Worm (Caenorhabditis elegans) whole organism, mixed stage, embryonic: ENCODE results near the gene ZK666.8.

Experiments used
- M03D4.4 ChIP-seq: sonication (generic microtip); optimal IDR thresholded peaks from 2 replicates; lab custom pipeline; 2017; ENCODE audit warnings: mild to moderate bottlenecking, missing genetic modification characterization, missing compliant biosample characterization
- bed-3 ChIP-seq: fragments of 200-800 bp; sonication (Bioruptor generic); optimal IDR thresholded peaks from 3 replicates; lab custom pipeline; 2018; ENCODE audit warnings: mild to moderate bottlenecking, missing genetic modification characterization, moderate library complexity, missing compliant biosample characterization
- ceh-39 ChIP-seq: fragments of 150-350 bp; optimal IDR thresholded peaks from 2 replicates; lab custom pipeline; 2014; ENCODE audit warnings: missing biosample characterization, missing genetic modification characterization
- ceh-83 ChIP-seq: fragments of 200-800 bp; sonication (Bioruptor generic); optimal IDR thresholded peaks from 2 replicates; lab custom pipeline; 2018; ENCODE audit warnings: mild to moderate bottlenecking, missing genetic modification characterization, missing compliant biosample characterization
- ces-1 ChIP-seq: fragments of 150-350 bp; optimal IDR thresholded peaks from 2 replicates; lab custom pipeline; 2014; ENCODE audit warnings: missing biosample characterization, missing genetic modification reagents, missing genetic modification characterization
- cnd-1 ChIP-seq: fragments of 200-800 bp; sonication (Bioruptor generic); optimal IDR thresholded peaks from 2 replicates; lab custom pipeline; 2018; ENCODE audit warnings: mild to moderate bottlenecking, missing genetic modification characterization, missing compliant biosample characterization
- drap-1 ChIP-seq: fragments of 200-800 bp; sonication (Bioruptor generic); optimal IDR thresholded peaks from 3 replicates; lab custom pipeline; 2018; ENCODE audit warnings: mild to moderate bottlenecking, missing genetic modification characterization, missing compliant biosample characterization
- elt-1 ChIP-seq: sonication (generic microtip); optimal IDR thresholded peaks from 2 replicates; lab custom pipeline; 2017; ENCODE audit warnings: missing genetic modification characterization, mild to moderate bottlenecking, missing compliant biosample characterization, antibody characterized with exemption, moderate library complexity, borderline replicate concordance; ENCODE audit not compliant: insufficient read depth
- elt-3 ChIP-seq: fragments of 150-350 bp; optimal IDR thresholded peaks from 2 replicates; lab custom pipeline; 2014; ENCODE audit warnings: missing biosample characterization, missing genetic modification characterization
- flh-1 ChIP-seq: fragments of 200-800 bp; sonication (Bioruptor generic); optimal IDR thresholded peaks from 2 replicates; lab custom pipeline; 2018; ENCODE audit warnings: mild to moderate bottlenecking, missing genetic modification characterization, moderate library complexity, missing compliant biosample characterization
- hlh-1 ChIP-seq: fragments of 150-350 bp; optimal IDR thresholded peaks from 2 replicates; lab custom pipeline; 2014; ENCODE audit warnings: missing biosample characterization, missing genetic modification reagents, missing genetic modification characterization
- lin-13 ChIP-seq: fragments of 150-350 bp; optimal IDR thresholded peaks from 2 replicates; lab custom pipeline; 2014; ENCODE audit warnings: missing biosample characterization, missing genetic modification characterization
- lin-32 ChIP-seq: fragments of 200-800 bp; sonication (Bioruptor generic); optimal IDR thresholded peaks from 2 replicates; lab custom pipeline; 2018; ENCODE audit warnings: mild to moderate bottlenecking, missing genetic modification characterization, missing compliant biosample characterization
- mab-5 ChIP-seq: fragments of 150-350 bp; optimal IDR thresholded peaks from 2 replicates; lab custom pipeline; 2014; ENCODE audit warnings: missing biosample characterization, missing genetic modification characterization
- mep-1 ChIP-seq: fragments of 150-350 bp; optimal IDR thresholded peaks from 2 replicates; lab custom pipeline; 2017; ENCODE audit warnings: missing biosample characterization, missing genetic modification reagents, missing genetic modification characterization, inconsistent platforms
- mls-2 ChIP-seq: sonication (generic microtip); optimal IDR thresholded peaks from 2 replicates; lab custom pipeline; 2016; ENCODE audit warnings: mild to moderate bottlenecking, missing genetic modification characterization, moderate library complexity, missing compliant biosample characterization
- nhr-2 ChIP-seq: fragments of 150-350 bp; optimal IDR thresholded peaks from 2 replicates; lab custom pipeline; 2014; ENCODE audit warnings: missing biosample characterization, missing genetic modification characterization
- nhr-237 ChIP-seq: fragments of 150-350 bp; optimal IDR thresholded peaks from 2 replicates; lab custom pipeline; 2014; ENCODE audit warnings: missing biosample characterization, missing genetic modification characterization
- nhr-28 ChIP-seq: fragments of 150-350 bp; optimal IDR thresholded peaks from 2 replicates; lab custom pipeline; 2014; ENCODE audit warnings: missing biosample characterization, missing genetic modification characterization
- nhr-76 ChIP-seq: sonication (generic microtip); optimal IDR thresholded peaks from 2 replicates; lab custom pipeline; 2017; ENCODE audit warnings: missing biosample characterization, missing genetic modification characterization
- pha-4 ChIP-seq: fragments of 150-350 bp; optimal IDR thresholded peaks from 2 replicates; lab custom pipeline; 2018; ENCODE audit warnings: missing biosample characterization, missing genetic modification reagents, missing genetic modification characterization
- sem-2 ChIP-seq: fragments of 200-800 bp; sonication (Bioruptor generic); optimal IDR thresholded peaks from 2 replicates; lab custom pipeline; 2018; ENCODE audit warnings: mild to moderate bottlenecking, missing genetic modification characterization, missing compliant biosample characterization
- snpc-4 ChIP-seq: fragments of 150-350 bp; optimal IDR thresholded peaks from 2 replicates; lab custom pipeline; 2014; ENCODE audit warnings: missing biosample characterization, missing genetic modification characterization
- sptf-1 ChIP-seq: sonication (generic microtip); optimal IDR thresholded peaks from 2 replicates; lab custom pipeline; 2017; ENCODE audit warnings: mild to moderate bottlenecking, missing genetic modification characterization, moderate library complexity, missing compliant biosample characterization
- tbx-8 ChIP-seq: fragments of 200-800 bp; sonication (Bioruptor generic); optimal IDR thresholded peaks from 2 replicates; lab custom pipeline; 2018; ENCODE audit warnings: mild to moderate bottlenecking, missing genetic modification characterization, moderate library complexity, missing compliant biosample characterization
- unc-120 ChIP-seq: sonication (generic microtip); optimal IDR thresholded peaks from 2 replicates; lab custom pipeline; 2017; ENCODE audit warnings: missing genetic modification characterization, missing compliant biosample characterization; ENCODE audit not compliant: poor library complexity, severe bottlenecking
- unc-39 ChIP-seq: fragments of 150-350 bp; optimal IDR thresholded peaks from 2 replicates; lab custom pipeline; 2014; ENCODE audit warnings: missing biosample characterization, missing genetic modification characterization
- unc-62 ChIP-seq: fragments of 150-350 bp; optimal IDR thresholded peaks from 2 replicates; lab custom pipeline; 2014; ENCODE audit warnings: missing biosample characterization, missing genetic modification reagents, missing genetic modification characterization
- zip-8 ChIP-seq: fragments of 150-350 bp; optimal IDR thresholded peaks from 2 replicates; lab custom pipeline; 2014; ENCODE audit warnings: missing biosample characterization, missing genetic modification characterization
- ztf-11 ChIP-seq: fragments of 150-350 bp; optimal IDR thresholded peaks from 2 replicates; lab custom pipeline; 2014; ENCODE audit warnings: missing biosample characterization, missing genetic modification characterization

The ZK666.8 gene

DNA sequence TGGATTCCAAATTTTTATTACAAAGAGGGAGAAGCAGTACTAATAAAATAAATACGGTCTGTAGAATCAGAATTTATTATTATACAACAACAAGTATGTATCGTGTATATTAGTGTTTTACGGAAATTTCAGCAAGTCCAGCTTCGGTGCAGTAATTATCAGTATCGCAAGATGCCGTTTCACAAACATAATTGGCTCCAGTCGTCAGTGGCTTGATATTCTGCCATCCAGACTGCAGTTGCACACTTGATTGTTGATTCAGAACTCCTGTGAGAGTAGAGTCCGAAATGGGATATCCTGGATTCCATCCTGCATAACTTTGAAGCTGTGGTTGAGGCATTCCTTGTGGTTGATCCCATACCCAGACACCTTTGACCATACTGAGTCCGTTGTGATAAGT is 12.9 kb downstream of the ZK666.8 start:
- no peak for TF ChIP-seq tbx-8 (GFP tag; lab: Kevin White, UChicago)
- no peak for TF ChIP-seq unc-120 (tag; lab: Kevin White, UChicago)
- TF ChIP-seq bed-3 (GFP tag; lab: Kevin White, UChicago), result no peak
- no peak for TF ChIP-seq ceh-39
- no peak for TF ChIP-seq elt-3 (tag; lab: Kevin White, UChicago)
- TF ChIP-seq nhr-28 (tag; lab: Kevin White, UChicago), result no peak
- TF ChIP-seq cnd-1 (tag; lab: Kevin White, UChicago), result no peak
- TF ChIP-seq hlh-1 (tag; lab: Kevin White, UChicago), result no peak
- no peak for TF ChIP-seq zip-8 (tag; lab: Kevin White, UChicago)
- no peak for TF ChIP-seq unc-62 (GFP tag; lab: Kevin White, UChicago)
- TF ChIP-seq flh-1, result no peak
- TF ChIP-seq pha-4 (tag; lab: Kevin White, UChicago), result no peak
- TF ChIP-seq sem-2, result no peak
- no peak for TF ChIP-seq snpc-4 (tag; lab: Kevin White, UChicago)
- no peak for TF ChIP-seq elt-1 (tag; lab: Kevin White, UChicago)
- TF ChIP-seq, all 35 proteins: peak for 0

DNA sequence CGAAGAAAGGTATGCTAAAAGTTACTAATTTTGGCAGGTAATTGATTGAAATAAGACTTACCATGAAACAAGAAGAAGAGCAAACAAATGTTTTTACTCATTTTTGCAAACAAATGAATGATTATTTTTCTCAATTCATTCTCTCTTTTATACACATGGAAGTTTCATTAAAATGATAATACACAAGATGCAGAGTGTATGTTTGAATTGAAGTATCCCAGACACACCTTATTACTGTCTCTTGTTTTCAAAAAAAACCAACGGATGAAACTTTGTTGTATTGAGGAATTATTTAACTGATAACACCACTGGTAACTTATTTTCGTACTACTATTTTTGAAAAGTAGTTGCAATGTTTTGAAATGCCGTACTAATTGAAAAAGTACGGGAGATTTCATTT is 13.6 kb downstream of the ZK666.8 start, which contains the start of gene clec-59:
Gene clec-59, minus strand, starts transcription at position 101 of the 400 bp plus-strand sequence.
- TF ChIP-seq nhr-76 (tag; lab: Kevin White, UChicago) (no peak), unc-39 (no peak), ztf-11 (no peak), sem-2 (no peak)

DNA sequence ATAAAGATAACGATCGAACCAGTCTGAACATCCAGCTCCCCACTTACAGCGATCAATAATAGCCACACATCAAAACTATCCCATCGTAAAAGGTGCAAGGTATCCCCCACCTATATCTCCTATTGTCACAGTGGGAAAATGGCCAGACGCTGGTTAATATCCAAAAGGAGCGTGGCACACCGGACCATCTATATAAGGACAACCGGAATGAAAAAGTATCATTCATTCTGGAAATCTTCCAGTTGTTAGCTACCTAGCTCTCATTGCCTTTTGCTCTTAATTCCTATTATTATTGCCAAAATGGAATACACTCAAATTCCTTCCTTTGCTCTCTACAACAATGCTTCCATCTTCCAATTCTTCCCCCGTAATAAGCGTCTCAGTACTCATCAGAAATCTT is 16.0 kb downstream of the ZK666.8 start, which contains the start of gene ZK666.4:
Gene ZK666.4, plus strand, starts transcription at position 301 of the 400 bp plus-strand sequence.
- no peak for TF ChIP-seq mab-5 (tag; lab: Kevin White, UChicago)
- no peak for TF ChIP-seq ztf-11
- no peak for TF ChIP-seq ceh-39
- no peak for TF ChIP-seq unc-62 (GFP tag; lab: Kevin White, UChicago)
- no peak for TF ChIP-seq zip-8 (tag; lab: Kevin White, UChicago)
- no peak for TF ChIP-seq nhr-237 (tag; lab: Kevin White, UChicago)
- TF ChIP-seq sptf-1 (tag; lab: Kevin White, UChicago), result no peak
- no peak for TF ChIP-seq M03D4.4 (tag; lab: Kevin White, UChicago)
- TF ChIP-seq elt-3 (tag; lab: Kevin White, UChicago), result no peak
- no peak for TF ChIP-seq mls-2 (tag; lab: Kevin White, UChicago)
- TF ChIP-seq ces-1 (GFP tag; lab: Kevin White, UChicago), result no peak

DNA sequence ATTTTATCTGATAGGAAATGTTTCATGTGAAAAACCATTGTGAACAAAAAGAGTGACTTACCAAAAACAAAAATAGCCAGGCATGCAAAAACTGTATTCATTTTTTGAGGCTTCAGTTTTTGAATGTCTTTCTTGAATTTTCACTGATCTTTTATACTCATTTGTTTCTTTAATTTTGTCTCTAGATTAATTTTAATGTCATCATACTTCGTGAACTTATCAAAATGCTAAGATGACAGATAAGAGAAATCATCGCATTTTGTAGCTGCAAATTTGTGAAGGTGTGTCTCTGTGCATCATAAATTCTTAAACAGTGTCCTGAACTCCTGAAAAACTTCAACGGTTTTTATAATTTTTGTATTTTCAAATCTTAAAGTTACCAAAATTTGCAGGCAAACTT is 16.9 kb downstream of the ZK666.8 start, which contains the start of gene clec-58:
Gene clec-58, minus strand, starts transcription at position 101 of the 400 bp plus-strand sequence.
- no peak for TF ChIP-seq snpc-4 (tag; lab: Kevin White, UChicago)
- no peak for TF ChIP-seq nhr-2 (tag; lab: Kevin White, UChicago)
- TF ChIP-seq zip-8 (tag; lab: Kevin White, UChicago), result no peak
- TF ChIP-seq sem-2, result no peak
- no peak for TF ChIP-seq mab-5 (tag; lab: Kevin White, UChicago)
- TF ChIP-seq drap-1 (GFP tag; lab: Kevin White, UChicago), result no peak
- no peak for TF ChIP-seq ceh-83 (GFP tag; lab: Kevin White, UChicago)
- no peak for TF ChIP-seq pha-4 (tag; lab: Kevin White, UChicago)
- TF ChIP-seq hlh-1 (tag; lab: Kevin White, UChicago), result no peak
- TF ChIP-seq nhr-28 (tag; lab: Kevin White, UChicago), result no peak
- TF ChIP-seq tbx-8 (GFP tag; lab: Kevin White, UChicago), result no peak
- no peak for TF ChIP-seq sptf-1 (tag; lab: Kevin White, UChicago)

DNA sequence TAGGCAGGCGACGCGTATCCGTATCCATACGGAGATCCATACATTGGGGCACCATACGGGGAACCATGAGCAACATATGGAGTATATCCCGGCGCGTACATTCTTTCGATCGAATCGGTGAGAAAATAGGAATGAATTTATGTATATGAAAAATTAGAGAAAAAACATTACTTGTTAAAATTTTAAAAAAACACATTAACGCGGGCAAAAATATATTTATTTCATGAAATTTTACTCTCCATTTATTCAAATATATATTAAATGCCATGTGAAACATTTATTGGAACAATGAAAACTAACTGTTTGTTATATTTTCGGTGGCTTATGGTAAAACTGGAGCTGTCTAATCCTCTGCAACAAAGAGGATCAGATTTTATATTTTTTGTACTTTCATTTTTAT is 21.1 kb downstream of the ZK666.8 start, which contains the start of gene ZK666.2:
Gene ZK666.2, minus strand, starts transcription at position 101 of the 400 bp plus-strand sequence.
- no peak for TF ChIP-seq M03D4.4 (tag; lab: Kevin White, UChicago)
- no peak for TF ChIP-seq ces-1 (GFP tag; lab: Kevin White, UChicago)
- no peak for TF ChIP-seq unc-120 (tag; lab: Kevin White, UChicago)
- TF ChIP-seq mep-1, result no peak

DNA sequence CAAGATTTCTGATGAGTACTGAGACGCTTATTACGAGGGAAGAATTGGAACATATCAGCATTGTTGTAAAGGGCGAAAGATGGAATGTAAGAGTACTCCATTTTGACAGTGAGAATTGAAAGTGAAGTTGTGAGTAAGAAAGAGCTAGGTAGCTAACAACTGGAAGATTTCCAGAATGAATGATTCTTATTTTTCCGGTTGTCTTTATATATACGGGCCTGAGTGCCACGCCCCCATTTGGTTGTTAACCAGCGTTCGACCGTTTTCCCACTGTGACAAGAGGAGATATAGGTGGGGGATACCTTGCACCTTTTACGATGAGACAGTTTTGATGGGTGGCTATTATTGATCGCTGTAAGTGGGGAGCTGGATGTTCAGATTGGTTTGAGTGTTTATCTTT is 21.7 kb downstream of the ZK666.8 start, which contains the start of gene ZK666.1:
Gene ZK666.1, minus strand, starts transcription at position 101 of the 400 bp plus-strand sequence.
- TF ChIP-seq unc-120 (tag; lab: Kevin White, UChicago) (no peak), sptf-1 (tag; lab: Kevin White, UChicago) (no peak), mls-2 (tag; lab: Kevin White, UChicago) (no peak), tbx-8 (GFP tag; lab: Kevin White, UChicago) (no peak), elt-3 (tag; lab: Kevin White, UChicago) (no peak), lin-13 (tag; lab: Kevin White, UChicago) (no peak), lin-32 (GFP tag; lab: Kevin White, UChicago) (no peak), mab-5 (tag; lab: Kevin White, UChicago) (no peak), elt-1 (tag; lab: Kevin White, UChicago) (no peak), mep-1 (no peak), sem-2 (no peak), ceh-83 (GFP tag; lab: Kevin White, UChicago) (no peak), snpc-4 (tag; lab: Kevin White, UChicago) (no peak), nhr-28 (tag; lab: Kevin White, UChicago) (no peak)
